Fruit fly (Drosophila melanogaster) whole organism, embryonic: ENCODE data around the gene CG15353.

Experiments
- Aef1 ChIP-seq: fragments of 200-800 bp; sonication (Bioruptor generic); IDR thresholded peaks from 3 replicates; pipeline ENCODE4 v1.3.6; 2022; ENCODE audit warnings: missing biosample characterization, missing genetic modification characterization
- Atf6 ChIP-seq: fragments of 200-800 bp; sonication (Bioruptor generic); IDR thresholded peaks from 2 replicates; pipeline ENCODE4 v1.3.6; 2022; ENCODE audit warnings: missing biosample characterization, missing genetic modification characterization
- B-H2 ChIP-seq: fragments of 200-800 bp; sonication (Bioruptor generic); optimal IDR thresholded peaks from 2 replicates; lab custom pipeline; 2018; ENCODE audit warnings: missing biosample characterization, mild to moderate bottlenecking, missing genetic modification characterization
- Bdp1 ChIP-seq: fragments of 200-800 bp; sonication (Bioruptor generic); optimal IDR thresholded peaks from 3 replicates; lab custom pipeline; 2016; ENCODE audit warnings: missing biosample characterization, missing genetic modification characterization
- CG10209 ChIP-seq: fragments of 200-800 bp; sonication (Bioruptor generic); optimal IDR thresholded peaks from 3 replicates; lab custom pipeline; 2017; ENCODE audit warnings: missing biosample characterization, mild to moderate bottlenecking, missing genetic modification characterization, missing genetic modification reagents
- CG10565 ChIP-seq: fragments of 200-800 bp; sonication (Bioruptor generic); optimal IDR thresholded peaks from 3 replicates; lab custom pipeline; 2016; ENCODE audit warnings: missing biosample characterization, mild to moderate bottlenecking, missing genetic modification characterization
- CG11696 ChIP-seq: fragments of 200-800 bp; sonication (Bioruptor generic); IDR thresholded peaks from 2 replicates; pipeline ENCODE4 v1.3.6; 2022; ENCODE audit warnings: missing biosample characterization, missing genetic modification characterization
- CG12071 ChIP-seq: fragments of 200-800 bp; sonication (Bioruptor generic); optimal IDR thresholded peaks from 3 replicates; lab custom pipeline; 2018; ENCODE audit warnings: missing biosample characterization, mild to moderate bottlenecking, missing genetic modification characterization
- CG1603 ChIP-seq: fragments of 200-800 bp; sonication (Bioruptor generic); optimal IDR thresholded peaks from 2 replicates; lab custom pipeline; 2019; ENCODE audit warnings: missing biosample characterization, mild to moderate bottlenecking, missing genetic modification characterization, moderate library complexity
- CG17802 ChIP-seq: fragments of 200-800 bp; sonication (Bioruptor generic); optimal IDR thresholded peaks from 2 replicates; lab custom pipeline; 2018; ENCODE audit warnings: missing biosample characterization, mild to moderate bottlenecking, missing genetic modification characterization, moderate library complexity
- CG18764 ChIP-seq: fragments of 200-800 bp; sonication (Bioruptor generic); optimal IDR thresholded peaks from 3 replicates; lab custom pipeline; 2016; ENCODE audit warnings: missing biosample characterization, missing genetic modification characterization
- CG30403 ChIP-seq: fragments of 200-800 bp; sonication (Bioruptor generic); optimal IDR thresholded peaks from 3 replicates; lab custom pipeline; 2016; ENCODE audit warnings: missing biosample characterization, missing genetic modification characterization
- CG31441 ChIP-seq: fragments of 200-800 bp; sonication (Bioruptor generic); IDR thresholded peaks from 2 replicates; pipeline ENCODE4 v1.3.6; 2022; ENCODE audit warnings: missing biosample characterization, missing genetic modification characterization
- CG32767 ChIP-seq: fragments of 200-800 bp; sonication (Bioruptor generic); IDR thresholded peaks from 2 replicates; pipeline ENCODE4 v1.3.6; 2022; ENCODE audit warnings: missing biosample characterization, missing genetic modification characterization
- CG34224 ChIP-seq: fragments of 200-800 bp; sonication (Bioruptor generic); IDR thresholded peaks from 3 replicates; pipeline ENCODE4 v1.3.6; 2022; ENCODE audit warnings: missing biosample characterization, missing genetic modification characterization; ENCODE audit not compliant: partially characterized antibody
- CG4328 ChIP-seq: fragments of 200-800 bp; sonication (Bioruptor generic); optimal IDR thresholded peaks from 3 replicates; lab custom pipeline; 2017; ENCODE audit warnings: missing biosample characterization, missing genetic modification reagents, missing genetic modification characterization
- CG7556 ChIP-seq: fragments of 200-800 bp; sonication (Bioruptor generic); optimal IDR thresholded peaks from 2 replicates; lab custom pipeline; 2017; ENCODE audit warnings: missing biosample characterization, mild to moderate bottlenecking, missing genetic modification characterization
- CG7745 ChIP-seq: fragments of 200-800 bp; sonication (Bioruptor generic); optimal IDR thresholded peaks from 2 replicates; lab custom pipeline; 2018; ENCODE audit warnings: missing biosample characterization, mild to moderate bottlenecking, missing genetic modification characterization, moderate library complexity
- CG7963 ChIP-seq: fragments of 200-800 bp; sonication (Bioruptor generic); IDR thresholded peaks from 3 replicates; pipeline ENCODE4 v1.3.6; 2022; ENCODE audit warnings: missing biosample characterization, missing genetic modification characterization; ENCODE audit not compliant: partially characterized antibody
- CG8924 ChIP-seq: fragments of 200-800 bp; optimal IDR thresholded peaks from 3 replicates; lab custom pipeline; 2019; ENCODE audit warnings: missing biosample characterization, mild to moderate bottlenecking, missing genetic modification characterization, moderate library complexity
- CG9932 ChIP-seq: fragments of 200-800 bp; sonication (Bioruptor generic); IDR thresholded peaks from 2 replicates; pipeline ENCODE4 v1.3.6; 2022; ENCODE audit warnings: missing biosample characterization, missing genetic modification characterization
- Chrac-16 ChIP-seq: fragments of 200-800 bp; sonication (Bioruptor generic); optimal IDR thresholded peaks from 3 replicates; lab custom pipeline; 2016; ENCODE audit warnings: missing biosample characterization, missing genetic modification characterization
- CoRest ChIP-seq: fragments of 200-800 bp; sonication (Bioruptor generic); optimal IDR thresholded peaks from 3 replicates; lab custom pipeline; 2018; ENCODE audit warnings: missing biosample characterization, mild to moderate bottlenecking, missing genetic modification characterization, moderate library complexity
- D19B ChIP-seq: fragments of 200-800 bp; sonication (Bioruptor generic); optimal IDR thresholded peaks from 2 replicates; lab custom pipeline; 2017; ENCODE audit warnings: missing biosample characterization, mild to moderate bottlenecking, missing genetic modification characterization
- Dref ChIP-seq: fragments of 200-800 bp; sonication (Bioruptor generic); IDR thresholded peaks from 2 replicates; pipeline ENCODE4 v1.3.6; 2022; ENCODE audit warnings: missing biosample characterization, missing genetic modification characterization
- Ets97D ChIP-seq: fragments of 200-800 bp; sonication (Bioruptor generic); optimal IDR thresholded peaks from 3 replicates; lab custom pipeline; 2016; ENCODE audit warnings: missing biosample characterization, missing genetic modification characterization
- HmgD ChIP-seq: fragments of 200-800 bp; sonication (Bioruptor generic); optimal IDR thresholded peaks from 3 replicates; lab custom pipeline; 2016; ENCODE audit warnings: missing biosample characterization, missing genetic modification characterization
- Lpt ChIP-seq: fragments of >200 bp; optimal IDR thresholded peaks from 2 replicates; lab custom pipeline; 2018; ENCODE audit warnings: missing biosample characterization, missing genetic modification characterization
- Usf ChIP-seq: fragments of 200-800 bp; sonication (Bioruptor generic); optimal IDR thresholded peaks from 2 replicates; lab custom pipeline; 2017; ENCODE audit warnings: missing genotype, missing biosample characterization, missing genetic modification characterization
- amos ChIP-seq: fragments of 200-800 bp; sonication (Bioruptor generic); IDR thresholded peaks from 2 replicates; pipeline ENCODE4 v1.3.6; 2022; ENCODE audit warnings: missing biosample characterization, missing genetic modification characterization; ENCODE audit not compliant: partially characterized antibody
- bab2 ChIP-seq: fragments of 200-800 bp; sonication (Bioruptor generic); optimal IDR thresholded peaks from 2 replicates; lab custom pipeline; 2016; ENCODE audit warnings: missing biosample characterization, missing genetic modification characterization
- bbx ChIP-seq: fragments of 200-800 bp; sonication (Bioruptor generic); IDR thresholded peaks from 2 replicates; pipeline ENCODE4 v1.3.6; 2022; ENCODE audit warnings: missing biosample characterization, missing genetic modification characterization; ENCODE audit not compliant: partially characterized antibody
- cg ChIP-seq: fragments of 200-800 bp; sonication (Bioruptor generic); optimal IDR thresholded peaks from 3 replicates; lab custom pipeline; 2019; ENCODE audit warnings: missing biosample characterization, mild to moderate bottlenecking, missing genetic modification characterization, moderate library complexity
- corto ChIP-seq: fragments of 200-800 bp; sonication (Bioruptor generic); optimal IDR thresholded peaks from 2 replicates; lab custom pipeline; 2016; ENCODE audit warnings: missing biosample characterization, mild to moderate bottlenecking, missing genetic modification characterization, moderate library complexity
- cwo ChIP-seq: fragments of 200-800 bp; sonication (Bioruptor generic); optimal IDR thresholded peaks from 3 replicates; lab custom pipeline; 2017; ENCODE audit warnings: missing biosample characterization, missing genetic modification characterization, mild to moderate bottlenecking, moderate library complexity, missing genetic modification reagents
- fru ChIP-seq: fragments of >200 bp; optimal IDR thresholded peaks from 2 replicates; lab custom pipeline; 2017
- ftz-f1 ChIP-seq: fragments of 200-800 bp; sonication (Bioruptor generic); optimal IDR thresholded peaks from 2 replicates; lab custom pipeline; 2016; ENCODE audit warnings: missing biosample characterization, missing genetic modification characterization
- gce ChIP-seq: fragments of 200-800 bp; sonication (Bioruptor generic); IDR thresholded peaks from 3 replicates; pipeline ENCODE4 v1.3.6; 2022; ENCODE audit warnings: missing biosample characterization, missing genetic modification characterization
- gsb-n ChIP-seq: fragments of 200-800 bp; sonication (Bioruptor generic); optimal IDR thresholded peaks from 3 replicates; lab custom pipeline; 2018; ENCODE audit warnings: missing biosample characterization, mild to moderate bottlenecking, missing genetic modification characterization
- h ChIP-seq: fragments of >200 bp; optimal IDR thresholded peaks from 2 replicates; lab custom pipeline; 2017
- hth ChIP-seq: fragments of >200 bp; optimal IDR thresholded peaks from 2 replicates; lab custom pipeline; 2017; ENCODE audit warnings: inconsistent platforms
- inv ChIP-seq: fragments of 200-800 bp; sonication (Bioruptor generic); IDR thresholded peaks from 2 replicates; pipeline ENCODE4 v1.3.6; 2022; ENCODE audit warnings: missing biosample characterization, missing genetic modification characterization; ENCODE audit not compliant: partially characterized antibody
- jumu ChIP-seq: fragments of 200-800 bp; sonication (Bioruptor generic); optimal IDR thresholded peaks from 3 replicates; lab custom pipeline; 2016; ENCODE audit warnings: missing biosample characterization, missing genetic modification characterization
- mld ChIP-seq: fragments of 200-800 bp; sonication (Bioruptor generic); IDR thresholded peaks from 3 replicates; pipeline ENCODE4 v1.3.6; 2022; ENCODE audit warnings: missing biosample characterization, missing genetic modification characterization; ENCODE audit not compliant: partially characterized antibody
- oc ChIP-seq: fragments of 200-800 bp; sonication (Bioruptor generic); optimal IDR thresholded peaks from 2 replicates; lab custom pipeline; 2018; ENCODE audit warnings: missing biosample characterization, mild to moderate bottlenecking, missing genetic modification characterization, moderate library complexity
- org-1 ChIP-seq: fragments of 200-800 bp; sonication (Bioruptor generic); optimal IDR thresholded peaks from 2 replicates; lab custom pipeline; 2017; ENCODE audit warnings: missing biosample characterization, missing genetic modification characterization
- pho ChIP-seq: fragments of 200-800 bp; sonication (Bioruptor generic); optimal IDR thresholded peaks from 2 replicates; lab custom pipeline; 2016; ENCODE audit warnings: missing biosample characterization, missing genetic modification characterization
- sc ChIP-seq, 3 experiments: fragments of >200 bp in 2 of 3; fragments of 200-800 bp in 1 of 3; sonication (Bioruptor generic) in 1 of 3; optimal IDR thresholded peaks; 2 replicates in 2 of 3; 3 replicates in 1 of 3; lab custom pipeline; 2017; ENCODE audit warnings: mild to moderate bottlenecking in 1 of 3, missing biosample characterization in 1 of 3, missing genetic modification characterization in 1 of 3, missing genetic modification reagents in 1 of 3
- scrt ChIP-seq: fragments of 200-800 bp; sonication (Bioruptor generic); optimal IDR thresholded peaks from 2 replicates; lab custom pipeline; 2018; ENCODE audit warnings: missing biosample characterization, mild to moderate bottlenecking, missing genetic modification characterization, moderate library complexity
- wek ChIP-seq: fragments of 200-800 bp; sonication (Bioruptor generic); optimal IDR thresholded peaks from 3 replicates; lab custom pipeline; 2018; ENCODE audit warnings: missing biosample characterization, mild to moderate bottlenecking, missing genetic modification characterization, moderate library complexity

Gene CG15353

DNA sequence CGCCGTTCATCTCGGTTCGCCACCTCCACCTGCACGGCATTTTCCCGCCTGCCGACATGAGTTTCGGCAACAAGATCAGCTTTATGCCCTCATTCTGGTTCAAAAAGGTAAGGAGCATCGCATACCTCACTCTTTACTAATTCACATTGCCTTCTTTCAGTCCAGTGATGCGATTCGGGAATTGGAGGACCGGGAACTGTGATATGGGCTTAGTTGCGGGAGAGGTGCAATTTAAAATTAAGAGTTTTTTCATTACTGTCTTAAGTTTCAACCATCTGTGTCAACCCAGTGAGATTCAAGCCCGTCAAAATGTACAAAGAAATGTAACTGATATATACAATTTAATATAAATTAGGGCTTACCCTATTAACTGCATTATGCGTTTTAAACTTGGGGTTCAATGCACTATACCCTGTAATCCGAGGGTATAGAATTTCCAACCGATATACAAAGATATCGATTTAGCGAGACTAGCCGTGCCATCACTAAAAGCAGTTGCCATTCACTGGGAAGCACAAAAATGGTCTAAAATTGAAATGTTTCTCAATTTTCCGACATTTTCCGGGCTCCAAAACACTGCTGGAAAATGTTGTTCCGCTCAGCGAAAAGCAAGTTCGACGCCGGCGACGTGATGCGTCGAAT is 25.1 kb downstream of the CG15353 start, which contains the start of gene CG7289 (continued):
- TF ChIP-seq Aef1 (GFP tag; lab: Robert Waterston, UW) (no peak), Usf (GFP tag; lab: Kevin White, UChicago) (no peak), CG11696 (GFP tag; lab: Robert Waterston, UW) (no peak), inv (GFP tag; lab: Robert Waterston, UW) (peak; percentile 19; the same call in 1 of the 2 replicates), pho (GFP tag; lab: Kevin White, UChicago) (no peak), cg (no peak), fru (lab: Kevin White, UChicago) (no peak), Dref (peak; percentile 75), org-1 (GFP tag; lab: Kevin White, UChicago) (no peak), hth (lab: Kevin White, UChicago) (no peak), B-H2 (GFP tag; lab: Kevin White, UChicago) (peak; percentile 13), CG7963 (GFP tag; lab: Robert Waterston, UW) (peak; percentile 52; the same call in 1 of the 3 replicates), jumu (GFP tag; lab: Kevin White, UChicago) (no peak), Atf6 (no peak), ftz-f1 (no peak), CG1603 (tag; lab: Kevin White, UChicago) (peak; percentile 25), CG7745 (tag; lab: Kevin White, UChicago) (no peak), CG17802 (tag; lab: Kevin White, UChicago) (no peak), CG4328 (GFP tag; lab: Kevin White, UChicago) (no peak), bbx (GFP tag; lab: Robert Waterston, UW) (peak; percentile 49), CG8924 (tag; lab: Kevin White, UChicago) (no peak), scrt (GFP tag; lab: Kevin White, UChicago) (no peak), Chrac-16 (GFP tag; lab: Kevin White, UChicago) (no peak), CoRest (peak; percentile 15), Bdp1 (no peak), CG18764 (GFP tag; lab: Kevin White, UChicago) (no peak), Lpt (GFP tag; lab: Kevin White, UChicago) (no peak), amos (peak; percentile 64), Ets97D (peak; percentile 14), CG32767 (GFP tag; lab: Robert Waterston, UW) (no peak), cwo (GFP tag; lab: Kevin White, UChicago) (no peak), corto (GFP tag; lab: Kevin White, UChicago) (no peak), CG7556 (GFP tag; lab: Kevin White, UChicago) (no peak), gsb-n (tag; lab: Kevin White, UChicago) (no peak), h (no peak), CG9932 (peak; percentile 48; the same call in 1 of the 2 replicates), D19B (peak; percentile 99), mld (GFP tag; lab: Robert Waterston, UW) (0 out of 3 replicates have a peak, but pooled peaks have one; percentile 38), bab2 (no peak), oc (tag; lab: Kevin White, UChicago) (no peak), wek (GFP tag; lab: Kevin White, UChicago) (no peak), HmgD (GFP tag; lab: Kevin White, UChicago) (no peak), CG31441 (GFP tag; lab: Robert Waterston, UW) (no peak), CG30403 (peak; percentile 6), CG10565 (GFP tag; lab: Kevin White, UChicago) (no peak), CG34224 (peak; percentile 52), gce (GFP tag; lab: Robert Waterston, UW) (no peak), CG10209 (GFP tag; lab: Kevin White, UChicago) (no peak), CG12071 (no peak), sc (optimal IDR thresholded peaks at IDR 0.05; lab: Kevin White, UChicago) (no peak), sc (GFP tag; optimal IDR thresholded peaks at IDR 0.05; lab: Kevin White, UChicago) (no peak)
